Worm (Caenorhabditis elegans) whole organism, mixed stage, embryonic: ENCODE data around the gene M116.5.

Source experiments
- ceh-83 ChIP-seq: fragments of 200-800 bp; sonication (Bioruptor generic); optimal IDR thresholded peaks from 2 replicates; lab custom pipeline; 2018; ENCODE audit warnings: mild to moderate bottlenecking, missing genetic modification characterization, missing compliant biosample characterization
- drap-1 ChIP-seq: fragments of 200-800 bp; sonication (Bioruptor generic); optimal IDR thresholded peaks from 3 replicates; lab custom pipeline; 2018; ENCODE audit warnings: mild to moderate bottlenecking, missing genetic modification characterization, missing compliant biosample characterization
- ham-2 ChIP-seq: fragments of 200-800 bp; sonication (Bioruptor generic); optimal IDR thresholded peaks from 2 replicates; lab custom pipeline; 2018; ENCODE audit warnings: mild to moderate bottlenecking, missing genetic modification characterization, missing compliant biosample characterization
- lin-13 ChIP-seq: fragments of 150-350 bp; optimal IDR thresholded peaks from 2 replicates; lab custom pipeline; 2014; ENCODE audit warnings: missing biosample characterization, missing genetic modification characterization
- mab-5 ChIP-seq: fragments of 150-350 bp; optimal IDR thresholded peaks from 2 replicates; lab custom pipeline; 2014; ENCODE audit warnings: missing biosample characterization, missing genetic modification characterization
- nhr-237 ChIP-seq: fragments of 150-350 bp; optimal IDR thresholded peaks from 2 replicates; lab custom pipeline; 2014; ENCODE audit warnings: missing biosample characterization, missing genetic modification characterization
- unc-39 ChIP-seq: fragments of 150-350 bp; optimal IDR thresholded peaks from 2 replicates; lab custom pipeline; 2014; ENCODE audit warnings: missing biosample characterization, missing genetic modification characterization
- unc-62 ChIP-seq: fragments of 150-350 bp; optimal IDR thresholded peaks from 2 replicates; lab custom pipeline; 2014; ENCODE audit warnings: missing biosample characterization, missing genetic modification reagents, missing genetic modification characterization

DNA sequence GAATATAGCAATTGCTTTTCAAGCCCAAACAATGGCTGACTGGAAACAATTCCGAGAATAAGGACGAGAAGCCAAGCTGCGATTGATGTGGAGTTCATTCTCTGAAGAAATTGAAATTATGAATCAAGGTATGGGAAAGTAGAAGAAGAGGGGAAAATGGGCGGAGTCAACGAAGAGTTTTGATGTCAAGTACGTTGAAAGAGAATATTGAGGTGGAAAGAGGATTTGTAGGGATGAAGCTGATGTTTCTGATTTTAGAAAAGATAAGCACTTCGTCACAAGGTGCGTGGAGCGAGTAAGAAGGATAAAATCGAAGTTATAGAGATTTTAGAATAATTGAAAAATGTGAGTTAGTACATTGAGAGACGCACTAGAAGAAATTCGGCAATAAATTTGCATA is 38.2 kb downstream of the M116.5 start, which contains the start of gene D2096.9:
- no peak for TF ChIP-seq unc-62 (GFP tag; lab: Kevin White, UChicago)
- TF ChIP-seq drap-1 (GFP tag; lab: Kevin White, UChicago): no peak
- TF ChIP-seq ceh-83 (GFP tag; lab: Kevin White, UChicago): no peak
- TF ChIP-seq mab-5: no peak
- TF ChIP-seq nhr-237 (tag; lab: Kevin White, UChicago): no peak
- no peak for TF ChIP-seq lin-13 (tag; lab: Kevin White, UChicago)
- TF ChIP-seq ham-2 (GFP tag; lab: Kevin White, UChicago): no peak
- no peak for TF ChIP-seq unc-39
